Worm (Caenorhabditis elegans) whole organism, L3 larva: ENCODE measurements around the gene K06A4.10.

ENCODE experiments used
- ama-1 ChIP-seq: fragments of 150-350 bp; optimal IDR thresholded peaks from 2 replicates; lab custom pipeline; 2018
- jun-1 ChIP-seq: fragments of 150-350 bp; optimal IDR thresholded peaks from 2 replicates; lab custom pipeline; 2014; ENCODE audit warnings: missing biosample characterization, missing genetic modification reagents, missing genetic modification characterization
- nhr-11 ChIP-seq: fragments of 150-350 bp; optimal IDR thresholded peaks from 2 replicates; lab custom pipeline; 2014; ENCODE audit warnings: missing biosample characterization, missing genetic modification characterization
- pqm-1 ChIP-seq: fragments of 150-350 bp; optimal IDR thresholded peaks from 2 replicates; lab custom pipeline; 2017; ENCODE audit warnings: missing biosample characterization, missing genetic modification characterization, inconsistent platforms
- unc-62 ChIP-seq: fragments of 150-350 bp; sonication (generic microtip); optimal IDR thresholded peaks from 4 replicates; lab custom pipeline; 2014; ENCODE audit warnings: missing biosample characterization, missing genetic modification reagents, missing genetic modification characterization

- TF ChIP-seq nhr-11: no peak
- no peak for TF ChIP-seq pqm-1
- TF ChIP-seq ama-1: no peak
- TF ChIP-seq unc-62 (GFP tag; lab: Kevin White, UChicago): no peak
- no peak for TF ChIP-seq jun-1
These were observed 9.0 kb downstream of the K06A4.10 start, which contains the start of gene K06A4.6 for ce11 chrV:9480566-9480965.
